Worm (Caenorhabditis elegans) whole organism, L1 larva: ENCODE data around the gene C35D6.3.
"Not testable (repeated sequence)": the region's sequence is repeated elsewhere in the genome, so short reads cannot be mapped to it uniquely, and the experiment has no call there.

Experiments used
- C04F5.9 ChIP-seq: sonication (generic microtip); optimal IDR thresholded peaks from 2 replicates; lab custom pipeline; 2016; ENCODE audit warnings: missing genetic modification characterization, missing compliant biosample characterization
- C16A3.4 ChIP-seq: fragments of 150-350 bp; optimal IDR thresholded peaks from 2 replicates; lab custom pipeline; 2014; ENCODE audit warnings: missing biosample characterization, missing genetic modification characterization
- blmp-1 ChIP-seq: fragments of 150-350 bp; optimal IDR thresholded peaks from 2 replicates; lab custom pipeline; 2014; ENCODE audit warnings: missing biosample characterization, missing genetic modification characterization
- ceh-63 ChIP-seq: fragments of 200-800 bp; sonication (Bioruptor generic); optimal IDR thresholded peaks from 2 replicates; lab custom pipeline; 2018; ENCODE audit warnings: mild to moderate bottlenecking, missing genetic modification characterization, missing compliant biosample characterization
- ceh-8 ChIP-seq: fragments of 200-800 bp; sonication (Bioruptor generic); optimal IDR thresholded peaks from 2 replicates; lab custom pipeline; 2018; ENCODE audit warnings: mild to moderate bottlenecking, missing genetic modification characterization, moderate library complexity, missing compliant biosample characterization
- ceh-82 ChIP-seq, 3 experiments: fragments of 150-350 bp in 1 of 3; sonication (generic microtip) in 2 of 3; optimal IDR thresholded peaks; 2 replicates each; lab custom pipeline; 2014 to 2017; ENCODE audit warnings: missing biosample characterization in 3 of 3, missing genetic modification characterization in 3 of 3
- ceh-90 ChIP-seq: sonication (generic microtip); optimal IDR thresholded peaks from 2 replicates; lab custom pipeline; 2016; ENCODE audit warnings: missing genetic modification characterization, missing compliant biosample characterization
- efl-3 ChIP-seq: fragments of 200-800 bp; sonication (Bioruptor generic); optimal IDR thresholded peaks from 2 replicates; lab custom pipeline; 2018; ENCODE audit warnings: mild to moderate bottlenecking, missing genetic modification characterization, missing compliant biosample characterization
- egl-13 ChIP-seq: sonication (generic microtip); optimal IDR thresholded peaks from 2 replicates; lab custom pipeline; 2016; ENCODE audit warnings: missing genotype, missing genetic modification reagents, missing genetic modification characterization, missing compliant biosample characterization
- ets-5 ChIP-seq: fragments of 200-800 bp; sonication (Bioruptor generic); IDR thresholded peaks from 2 replicates; pipeline ENCODE4 v1.3.6; 2022; ENCODE audit warnings: missing genetic modification characterization, missing compliant biosample characterization
- grh-1 ChIP-seq: fragments of 200-800 bp; sonication (Bioruptor generic); IDR thresholded peaks from 2 replicates; pipeline ENCODE4 v1.3.6; 2022; ENCODE audit warnings: missing genetic modification reagents, missing genetic modification characterization, missing compliant biosample characterization
- hlh-17 ChIP-seq: fragments of 200-800 bp; sonication (Bioruptor generic); optimal IDR thresholded peaks from 2 replicates; lab custom pipeline; 2018; ENCODE audit warnings: missing genetic modification characterization, mild to moderate bottlenecking, missing compliant biosample characterization, moderate library complexity, borderline replicate concordance
- hlh-4 ChIP-seq: sonication (generic microtip); optimal IDR thresholded peaks from 2 replicates; lab custom pipeline; 2016; ENCODE audit warnings: mild to moderate bottlenecking, missing genetic modification characterization, missing compliant biosample characterization
- hpl-2 ChIP-seq: fragments of 150-350 bp; optimal IDR thresholded peaks from 2 replicates; lab custom pipeline; 2014; ENCODE audit warnings: missing biosample characterization, missing genetic modification reagents, missing genetic modification characterization
- irx-1 ChIP-seq: sonication (generic microtip); optimal IDR thresholded peaks from 2 replicates; lab custom pipeline; 2016; ENCODE audit warnings: missing genetic modification characterization, missing compliant biosample characterization
- jun-1 ChIP-seq: fragments of 150-350 bp; optimal IDR thresholded peaks from 2 replicates; lab custom pipeline; 2014; ENCODE audit warnings: missing biosample characterization, missing genetic modification reagents, missing genetic modification characterization
- lin-14 ChIP-seq: fragments of 200-800 bp; sonication (Bioruptor generic); optimal IDR thresholded peaks from 2 replicates; lab custom pipeline; 2018; ENCODE audit warnings: mild to moderate bottlenecking, missing genetic modification characterization, moderate library complexity, missing compliant biosample characterization
- lin-35 ChIP-seq, 2 experiments: fragments of 150-350 bp; optimal IDR thresholded peaks; 2 replicates each; lab custom pipeline; 2014; ENCODE audit warnings: missing biosample characterization in 2 of 2, missing genetic modification characterization in 2 of 2, missing genetic modification reagents in 2 of 2
- mdl-1 ChIP-seq, 2 experiments: fragments of 150-350 bp; optimal IDR thresholded peaks; 2 replicates each; lab custom pipeline; 2014 to 2017; ENCODE audit warnings: missing biosample characterization in 2 of 2, missing genetic modification characterization in 2 of 2, inconsistent platforms in 1 of 2
- mef-2 ChIP-seq: fragments of 150-350 bp; optimal IDR thresholded peaks from 2 replicates; lab custom pipeline; 2014; ENCODE audit warnings: missing biosample characterization, missing genetic modification characterization
- nhr-19 ChIP-seq: fragments of 200-800 bp; sonication (Bioruptor generic); conservative IDR thresholded peaks from 2 replicates; pipeline ENCODE4 v1.3.6; 2022; ENCODE audit warnings: missing genetic modification characterization, missing compliant biosample characterization
- nhr-20 ChIP-seq: sonication (generic microtip); optimal IDR thresholded peaks from 2 replicates; lab custom pipeline; 2016; ENCODE audit warnings: mild to moderate bottlenecking, missing genetic modification characterization, missing compliant biosample characterization
- nhr-28 ChIP-seq: fragments of 150-350 bp; optimal IDR thresholded peaks from 2 replicates; lab custom pipeline; 2014; ENCODE audit warnings: missing biosample characterization, missing genetic modification characterization
- nhr-85 ChIP-seq: sonication (generic microtip); peaks from one replicate; lab custom pipeline; 2016; ENCODE audit warnings: missing genetic modification characterization, inconsistent platforms, missing compliant biosample characterization
- pqm-1 ChIP-seq: sonication (generic microtip); optimal IDR thresholded peaks from 3 replicates; lab custom pipeline; 2017; ENCODE audit warnings: missing biosample characterization, missing genetic modification characterization
- rnt-1 ChIP-seq: sonication (generic microtip); optimal IDR thresholded peaks from 2 replicates; lab custom pipeline; 2016; ENCODE audit warnings: mild to moderate bottlenecking, missing genetic modification characterization, moderate library complexity, missing compliant biosample characterization
- skn-1 ChIP-seq: fragments of 150-350 bp; optimal IDR thresholded peaks from 2 replicates; lab custom pipeline; 2014; ENCODE audit warnings: missing biosample characterization, missing genetic modification characterization
- snu-23 ChIP-seq: sonication (generic microtip); optimal IDR thresholded peaks from 2 replicates; lab custom pipeline; 2016; ENCODE audit warnings: missing genetic modification characterization, missing compliant biosample characterization
- sptf-1 ChIP-seq: fragments of 150-350 bp; optimal IDR thresholded peaks from 2 replicates; lab custom pipeline; 2014; ENCODE audit warnings: missing biosample characterization, missing genetic modification characterization
- swsn-7 ChIP-seq: sonication (generic microtip); optimal IDR thresholded peaks from 2 replicates; lab custom pipeline; 2016; ENCODE audit warnings: missing genetic modification characterization, missing compliant biosample characterization
- unc-30 ChIP-seq: sonication (generic microtip); optimal IDR thresholded peaks from 2 replicates; lab custom pipeline; 2017; ENCODE audit warnings: missing biosample characterization, missing genetic modification characterization
- vab-15 ChIP-seq: sonication (generic microtip); optimal IDR thresholded peaks from 2 replicates; lab custom pipeline; 2017; ENCODE audit warnings: missing genotype, mild to moderate bottlenecking, missing genetic modification characterization, missing compliant biosample characterization
- xbp-1 ChIP-seq: sonication (generic microtip); optimal IDR thresholded peaks from 2 replicates; lab custom pipeline; 2016; ENCODE audit warnings: missing genetic modification characterization, missing compliant biosample characterization
- zag-1 ChIP-seq: fragments of 150-350 bp; optimal IDR thresholded peaks from 2 replicates; lab custom pipeline; 2014; ENCODE audit warnings: missing biosample characterization, missing genetic modification characterization
- ztf-4 ChIP-seq: fragments of 150-350 bp; optimal IDR thresholded peaks from 2 replicates; lab custom pipeline; 2014; ENCODE audit warnings: missing biosample characterization, missing genetic modification characterization

Gene C35D6.3

ce11 chrIV:16346514-16346913 is at the start of gene C35D6.3:
TSS of gene C35D6.3 (plus strand) at chrIV:16346814.
- TF ChIP-seq grh-1, result no peak
- TF ChIP-seq jun-1 (tag; lab: Kevin White, UChicago), result no peak
- TF ChIP-seq ztf-4 (tag; lab: Kevin White, UChicago), result no peak
- no peak for TF ChIP-seq skn-1 (tag; lab: Kevin White, UChicago)
- no peak for TF ChIP-seq snu-23
- TF ChIP-seq C04F5.9, result no peak
- no peak for TF ChIP-seq nhr-85
- TF ChIP-seq ets-5 (GFP tag; lab: Robert Waterston, UW), result no peak
- no peak for TF ChIP-seq egl-13 (tag; lab: Kevin White, UChicago)
- TF ChIP-seq pqm-1, result no peak
- TF ChIP-seq ceh-8, result no peak
- no peak for TF ChIP-seq ceh-90 (tag; lab: Kevin White, UChicago)
- TF ChIP-seq mef-2 (tag; lab: Kevin White, UChicago), result no peak
- no peak for TF ChIP-seq hpl-2
- no peak for TF ChIP-seq efl-3 (GFP tag; lab: Kevin White, UChicago)
- TF ChIP-seq sptf-1 (tag; lab: Kevin White, UChicago), result no peak
- no peak for TF ChIP-seq swsn-7 (tag; lab: Kevin White, UChicago)

DNA sequence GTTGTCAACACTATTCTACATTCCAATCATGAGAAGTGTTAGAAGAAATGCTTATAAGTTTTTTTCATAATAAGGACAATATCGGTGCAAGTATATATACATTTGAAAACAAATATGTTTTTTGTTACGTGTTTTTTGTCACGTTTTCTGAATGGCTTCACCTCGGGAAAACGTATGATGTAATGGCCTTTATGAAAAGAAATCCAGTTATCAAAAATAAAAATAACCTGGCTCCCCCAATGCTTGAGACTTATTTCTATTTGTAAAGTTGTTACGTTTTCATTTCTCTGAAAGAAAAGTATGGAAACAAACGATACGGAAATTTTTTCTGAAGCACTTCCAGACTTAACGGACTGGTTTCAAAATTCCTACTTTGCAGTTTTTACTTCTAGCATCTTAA is 47.8 kb upstream of the C35D6.3 start, which contains the start of gene srz-72:
Gene srz-72, plus strand, starts transcription at position 301 of the 400 bp plus-strand sequence.
- no peak for TF ChIP-seq irx-1
- TF ChIP-seq mdl-1 (tag; optimal IDR thresholded peaks at IDR 0.05; lab: Kevin White, UChicago), result no peak
- TF ChIP-seq hpl-2, result no peak
- TF ChIP-seq hlh-4 (tag; lab: Kevin White, UChicago), result no peak
- no peak for TF ChIP-seq skn-1 (tag; lab: Kevin White, UChicago)
- no peak for TF ChIP-seq C16A3.4 (tag; lab: Kevin White, UChicago)
- no peak for TF ChIP-seq xbp-1 (tag; lab: Kevin White, UChicago)
- no peak for TF ChIP-seq sptf-1 (tag; lab: Kevin White, UChicago)
- TF ChIP-seq rnt-1 (tag; lab: Kevin White, UChicago), result no peak
- no peak for TF ChIP-seq ceh-90 (tag; lab: Kevin White, UChicago)
- no peak for TF ChIP-seq ceh-8
- TF ChIP-seq hlh-17 (GFP tag; lab: Kevin White, UChicago), result no peak
- TF ChIP-seq nhr-20 (tag; lab: Kevin White, UChicago), result no peak
- TF ChIP-seq lin-35 (GFP tag; optimal IDR thresholded peaks at IDR 0.05; lab: Kevin White, UChicago), result no peak
- TF ChIP-seq vab-15 (tag; lab: Kevin White, UChicago), result no peak
- TF ChIP-seq ets-5 (GFP tag; lab: Robert Waterston, UW), result no peak
- TF ChIP-seq grh-1, result no peak

DNA sequence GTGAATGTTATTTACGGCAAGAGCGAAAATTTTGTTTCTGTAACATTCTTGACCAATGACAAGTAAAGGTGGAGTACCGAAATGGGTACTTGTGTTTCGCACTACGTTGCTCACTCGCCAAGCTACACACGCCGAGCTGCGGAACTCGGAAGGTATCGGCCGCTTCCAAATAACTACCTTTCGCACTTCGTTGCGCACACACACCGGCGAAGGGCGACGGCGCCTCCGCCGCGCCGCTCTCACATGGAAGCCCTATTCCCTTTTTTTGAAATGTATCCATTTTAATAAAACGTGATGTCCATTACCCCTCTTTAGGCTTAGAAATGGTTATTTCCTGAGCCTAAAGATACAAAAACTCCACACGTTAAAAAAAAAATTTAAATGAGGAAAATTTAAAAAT is 39.7 kb upstream of the C35D6.3 start:
- TF ChIP-seq hpl-2 (no peak), zag-1 (no peak), nhr-19 (GFP tag; lab: Robert Waterston, UW) (no peak), lin-14 (GFP tag; lab: Kevin White, UChicago) (no peak), skn-1 (tag; lab: Kevin White, UChicago) (no peak), xbp-1 (tag; lab: Kevin White, UChicago) (no peak), snu-23 (no peak), ceh-82 (tag; optimal IDR thresholded peaks at IDR 0.05; lab: Kevin White, UChicago) (no peak), nhr-85 (no peak), nhr-28 (tag; lab: Kevin White, UChicago) (no peak), blmp-1 (tag; lab: Kevin White, UChicago) (no peak)

DNA sequence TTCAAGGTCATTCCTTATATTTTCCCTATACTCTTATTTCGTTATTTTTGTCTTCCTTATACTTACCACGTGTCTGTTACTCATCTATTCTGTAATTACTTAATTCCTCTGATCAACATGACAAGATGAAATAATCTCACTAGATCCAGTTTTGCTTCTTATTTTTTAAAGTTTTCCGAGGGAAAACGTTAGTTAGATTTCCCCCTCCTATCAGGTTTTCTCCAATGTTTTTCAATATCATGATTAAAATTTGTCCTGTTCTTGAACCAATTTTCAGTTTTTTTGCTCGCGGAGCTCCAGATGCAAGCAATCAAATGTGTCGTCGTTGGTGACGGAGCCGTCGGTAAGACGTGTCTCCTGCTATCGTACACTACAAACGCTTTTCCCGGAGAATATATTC is 38.7 kb upstream of the C35D6.3 start, which contains the start of gene rac-2:
Gene rac-2, plus strand, starts transcription at position 301 of the 400 bp plus-strand sequence.
- TF ChIP-seq ceh-63 (GFP tag; lab: Kevin White, UChicago); mdl-1 (tag; optimal IDR thresholded peaks at IDR 0.05; lab: Kevin White, UChicago); unc-30 (tag; lab: Kevin White, UChicago): not testable (repeated sequence)
